Fruit fly (Drosophila melanogaster): ENCODE data around the gene GABA-B-R1.

Gene GABA-B-R1

DNA sequence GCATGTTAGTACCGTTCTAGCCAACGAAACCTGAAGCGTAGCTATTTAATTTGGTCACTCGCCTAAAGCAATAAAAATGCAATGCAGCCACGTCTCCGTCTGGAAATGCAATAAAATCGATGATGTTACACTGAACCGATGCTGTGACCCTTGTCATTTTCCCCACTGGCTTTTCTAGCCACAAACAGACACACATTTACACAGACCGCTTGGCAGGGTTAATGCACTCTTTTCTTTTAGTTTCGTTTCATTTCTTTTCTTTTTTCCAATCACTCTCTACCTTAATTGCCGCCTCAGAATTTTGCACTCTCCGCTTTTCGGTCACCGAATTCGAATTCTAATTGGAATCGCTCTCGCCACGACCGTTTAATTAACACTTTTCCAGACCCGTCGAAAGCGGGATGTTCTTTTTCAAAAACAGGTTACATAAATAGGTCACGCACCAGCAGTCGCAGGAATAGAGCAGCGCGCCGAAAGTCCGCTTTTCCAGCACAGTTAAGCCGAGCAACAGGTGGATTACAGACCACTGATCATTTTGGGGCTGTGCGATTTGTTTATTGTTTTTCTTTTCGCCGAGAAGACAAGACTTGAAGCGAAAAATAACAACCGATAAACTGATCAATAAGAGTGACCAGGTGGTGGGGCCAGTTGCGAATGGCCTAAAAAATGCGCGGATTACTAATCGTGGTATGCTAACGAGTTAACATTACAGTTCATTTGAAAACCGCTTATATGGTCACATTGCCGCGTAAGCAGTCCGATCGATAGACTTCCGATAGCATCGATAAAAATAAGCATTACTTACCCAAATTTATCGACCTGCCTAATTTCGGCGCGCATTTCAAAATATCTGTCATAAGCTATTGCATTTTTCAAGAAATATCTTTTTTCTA lies 41.3 kb downstream of the GABA-B-R1 start, which contains the start of gene ck (continued):
- TF ChIP-seq CG12155 (GFP tag; optimal IDR thresholded peaks at IDR 0.05) (peak; percentile 47), shn (GFP tag; optimal IDR thresholded peaks at IDR 0.05) (no peak), CG34224 (GFP tag; IDR thresholded peaks at IDR 0.05; ENCODE audit: partially characterized antibody) (peak; percentile 59), Mes4 (GFP tag; optimal IDR thresholded peaks at IDR 0.05) (no peak), Hand (GFP tag; optimal IDR thresholded peaks at IDR 0.05) (no peak), CG3281 (GFP tag; optimal IDR thresholded peaks at IDR 0.05) (no peak), az2 (GFP tag; optimal IDR thresholded peaks at IDR 0.05) (no peak), CG42726 (GFP tag; IDR thresholded peaks at IDR 0.05; ENCODE audit: partially characterized antibody) (0 out of 2 replicates have a peak, but pooled peaks have one; percentile 51), CG6175 (GFP tag; IDR thresholded peaks at IDR 0.05) (no peak), Pdp1 (GFP tag; optimal IDR thresholded peaks at IDR 0.05) (peak in 1 of 2 experiments; percentile 79), pita (GFP tag; optimal IDR thresholded peaks at IDR 0.05) (no peak), Elba2 (GFP tag; optimal IDR thresholded peaks at IDR 0.05) (peak; percentile 89), Dref (GFP tag; IDR thresholded peaks at IDR 0.05) (peak; percentile 85), dmrt99B (tag; optimal IDR thresholded peaks at IDR 0.05) (no peak), CG4360 (GFP tag; IDR thresholded peaks at IDR 0.05) (no peak), CG7839 (tag; optimal IDR thresholded peaks at IDR 0.05) (no peak), CG7556 (GFP tag; optimal IDR thresholded peaks at IDR 0.05) (no peak), Ets97D (GFP tag; optimal IDR thresholded peaks at IDR 0.05) (peak; percentile 55)

DNA sequence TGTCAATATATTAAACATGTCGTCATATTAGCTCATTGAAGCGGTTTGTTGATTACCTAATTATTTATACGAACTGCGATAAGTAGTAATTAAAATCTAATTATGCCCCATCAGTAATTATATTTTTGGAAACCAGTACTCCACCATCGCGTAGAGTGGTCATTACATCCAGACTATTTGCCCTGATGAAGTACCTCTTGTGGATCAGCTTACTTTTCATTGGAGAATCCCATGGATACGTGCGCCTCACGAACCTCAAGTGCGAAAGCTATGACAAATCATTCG lies 41.9 kb downstream of the GABA-B-R1 start, which contains the start of gene CG33679:
Gene CG33679 (plus strand): TSS at position 186 of the 285 bp plus-strand sequence.
- TF ChIP-seq eve (GFP tag; optimal IDR thresholded peaks at IDR 0.05) (no peak), maf-S (GFP tag; optimal IDR thresholded peaks at IDR 0.05) (no peak), CG8089 (GFP tag; optimal IDR thresholded peaks at IDR 0.05) (no peak), mam (GFP tag; optimal IDR thresholded peaks at IDR 0.05) (no peak), kay (GFP tag; optimal IDR thresholded peaks at IDR 0.05) (no peak), YL-1 (GFP tag; optimal IDR thresholded peaks at IDR 0.05) (no peak), yki (optimal IDR thresholded peaks at IDR 0.05) (no peak), Usf (GFP tag; optimal IDR thresholded peaks at IDR 0.05) (no peak), odd (GFP tag; optimal IDR thresholded peaks at IDR 0.05) (no peak), CG6175 (GFP tag; IDR thresholded peaks at IDR 0.05) (no peak), Six4 (GFP tag; optimal IDR thresholded peaks at IDR 0.05) (no peak), CG6854 (GFP tag; optimal IDR thresholded peaks at IDR 0.05) (no peak), schlank (tag; optimal IDR thresholded peaks at IDR 0.05) (no peak), psq (GFP tag; optimal IDR thresholded peaks at IDR 0.05) (no peak), sens (GFP tag) (peak; percentile 50), CG9797 (GFP tag; optimal IDR thresholded peaks at IDR 0.05) (peak; percentile 38), CG9437 (GFP tag; optimal IDR thresholded peaks at IDR 0.05) (no peak), CG34422 (GFP tag; IDR thresholded peaks at IDR 0.05) (no peak), Gsc (GFP tag; IDR thresholded peaks at IDR 0.05) (no peak), Dfd (GFP tag; optimal IDR thresholded peaks at IDR 0.05) (no peak), bsh (GFP tag; optimal IDR thresholded peaks at IDR 0.05) (no peak), Med (GFP tag) (peak; percentile 26), corto (GFP tag; optimal IDR thresholded peaks at IDR 0.05) (no peak), CG31224 (GFP tag; IDR thresholded peaks at IDR 0.05) (no peak), stwl (tag; optimal IDR thresholded peaks at IDR 0.05) (peak; percentile 26)
